Fruit fly (Drosophila melanogaster) whole organism, embryonic: ENCODE results near the gene CG42258.

Experiments
- Atf-2 ChIP-seq: fragments of 200-800 bp; sonication (Bioruptor generic); optimal IDR thresholded peaks from 2 replicates; lab custom pipeline; 2016; ENCODE audit warnings: missing biosample characterization, missing genetic modification characterization
- B-H2 ChIP-seq: fragments of 200-800 bp; sonication (Bioruptor generic); optimal IDR thresholded peaks from 2 replicates; lab custom pipeline; 2018; ENCODE audit warnings: missing biosample characterization, mild to moderate bottlenecking, missing genetic modification characterization
- CG10431 ChIP-seq: fragments of 200-800 bp; sonication (Bioruptor generic); optimal IDR thresholded peaks from 3 replicates; lab custom pipeline; 2018; ENCODE audit warnings: missing biosample characterization, mild to moderate bottlenecking, missing genetic modification characterization
- CG11456 ChIP-seq: fragments of 200-800 bp; sonication (Bioruptor generic); IDR thresholded peaks from 3 replicates; pipeline ENCODE4 v1.3.6; 2022; ENCODE audit warnings: missing biosample characterization, missing genetic modification characterization
- CG12155 ChIP-seq: fragments of 200-800 bp; sonication (Bioruptor generic); optimal IDR thresholded peaks from 3 replicates; lab custom pipeline; 2016; ENCODE audit warnings: missing biosample characterization, missing genetic modification characterization
- CG12299 ChIP-seq: fragments of 200-800 bp; sonication (Bioruptor generic); optimal IDR thresholded peaks from 2 replicates; lab custom pipeline; 2018; ENCODE audit warnings: missing biosample characterization, mild to moderate bottlenecking, missing genetic modification characterization
- CG13123 ChIP-seq: fragments of 200-800 bp; sonication (Bioruptor generic); optimal IDR thresholded peaks from 2 replicates; lab custom pipeline; 2016; ENCODE audit warnings: missing biosample characterization, missing genetic modification characterization
- CG15011 ChIP-seq: fragments of 200-800 bp; sonication (Bioruptor generic); optimal IDR thresholded peaks from 3 replicates; lab custom pipeline; 2018; ENCODE audit warnings: missing biosample characterization, mild to moderate bottlenecking, missing genetic modification characterization
- CG17385 ChIP-seq: fragments of 200-800 bp; sonication (Bioruptor generic); optimal IDR thresholded peaks from 3 replicates; lab custom pipeline; 2018; ENCODE audit warnings: missing biosample characterization, mild to moderate bottlenecking, missing genetic modification characterization
- CG2712 ChIP-seq: fragments of 200-800 bp; optimal IDR thresholded peaks from 3 replicates; lab custom pipeline; 2019; ENCODE audit warnings: missing biosample characterization, mild to moderate bottlenecking, missing genetic modification characterization, moderate library complexity
- CG2875 ChIP-seq: fragments of 200-800 bp; sonication (Bioruptor generic); optimal IDR thresholded peaks from 2 replicates; lab custom pipeline; 2017; ENCODE audit warnings: missing biosample characterization, mild to moderate bottlenecking, missing genetic modification characterization, missing genetic modification reagents
- CG2889 ChIP-seq: fragments of 200-800 bp; sonication (Bioruptor generic); IDR thresholded peaks from 3 replicates; pipeline ENCODE4 v1.3.6; 2022; ENCODE audit warnings: missing biosample characterization, missing genetic modification characterization
- CG4282 ChIP-seq: fragments of 200-800 bp; sonication (Bioruptor generic); optimal IDR thresholded peaks from 2 replicates; lab custom pipeline; 2016; ENCODE audit warnings: missing biosample characterization, missing genetic modification characterization
- CG5180 ChIP-seq: fragments of 200-800 bp; sonication (Bioruptor generic); optimal IDR thresholded peaks from 3 replicates; lab custom pipeline; 2017; ENCODE audit warnings: missing biosample characterization, missing genetic modification characterization, mild to moderate bottlenecking, moderate library complexity, missing genetic modification reagents
- CG7372 ChIP-seq: fragments of 200-800 bp; sonication (Bioruptor generic); IDR thresholded peaks from 2 replicates; pipeline ENCODE4 v1.3.6; 2022; ENCODE audit warnings: missing biosample characterization, missing genetic modification characterization
- CG8765 ChIP-seq: fragments of 200-800 bp; sonication (Bioruptor generic); IDR thresholded peaks from 2 replicates; pipeline ENCODE4 v1.3.6; 2022; ENCODE audit warnings: missing biosample characterization, missing genetic modification characterization
- CG9609 ChIP-seq: fragments of 200-800 bp; sonication (Bioruptor generic); optimal IDR thresholded peaks from 3 replicates; lab custom pipeline; 2016; ENCODE audit warnings: missing biosample characterization, missing genetic modification characterization
- CG9876 ChIP-seq: fragments of 200-800 bp; sonication (Bioruptor generic); optimal IDR thresholded peaks from 2 replicates; lab custom pipeline; 2016; ENCODE audit warnings: missing biosample characterization, missing genetic modification characterization
- Dll ChIP-seq: fragments of 200-800 bp; sonication (Bioruptor generic); IDR thresholded peaks from 4 replicates; pipeline ENCODE4 v1.3.6; 2022; ENCODE audit warnings: missing biosample characterization, missing genetic modification characterization; ENCODE audit not compliant: partially characterized antibody
- Eip74EF ChIP-seq, 2 experiments: fragments of 200-800 bp in 1 of 2; fragments of >200 bp in 1 of 2; sonication (Bioruptor generic) in 1 of 2; optimal IDR thresholded peaks; 2 replicates each; lab custom pipeline; 2017 to 2019; ENCODE audit warnings: missing biosample characterization in 2 of 2, missing genetic modification characterization in 2 of 2, mild to moderate bottlenecking in 1 of 2, moderate library complexity in 1 of 2
- HLH4C ChIP-seq: fragments of 200-800 bp; sonication (Bioruptor generic); IDR thresholded peaks from 3 replicates; pipeline ENCODE4 v1.3.6; 2022; ENCODE audit warnings: missing biosample characterization, missing genetic modification characterization; ENCODE audit not compliant: partially characterized antibody
- HLH54F ChIP-seq: fragments of 200-800 bp; sonication (Bioruptor generic); optimal IDR thresholded peaks from 3 replicates; lab custom pipeline; 2016; ENCODE audit warnings: missing biosample characterization, missing genetic modification characterization
- HLHmδ ChIP-seq: fragments of 200-800 bp; sonication (Bioruptor generic); optimal IDR thresholded peaks from 2 replicates; lab custom pipeline; 2018; ENCODE audit warnings: missing biosample characterization, mild to moderate bottlenecking, missing genetic modification characterization, moderate library complexity
- Lhr ChIP-seq: fragments of 200-800 bp; sonication (Bioruptor generic); optimal IDR thresholded peaks from 3 replicates; lab custom pipeline; 2017; ENCODE audit warnings: mild to moderate bottlenecking, missing biosample characterization, missing genetic modification reagents, missing genetic modification characterization
- MTF-1 ChIP-seq: fragments of 200-800 bp; sonication (Bioruptor generic); optimal IDR thresholded peaks from 2 replicates; lab custom pipeline; 2018; ENCODE audit warnings: missing biosample characterization, mild to moderate bottlenecking, missing genetic modification characterization, borderline replicate concordance
- Med ChIP-seq: fragments of 200-800 bp; sonication (Bioruptor generic); peaks from one replicate; lab custom pipeline; 2016; ENCODE audit warnings: missing biosample characterization, missing genetic modification characterization, mild to moderate bottlenecking, inconsistent platforms, moderate library complexity
- NC2β ChIP-seq: fragments of 200-800 bp; sonication (Bioruptor generic); optimal IDR thresholded peaks from 2 replicates; lab custom pipeline; 2016; ENCODE audit warnings: missing biosample characterization, missing genetic modification characterization
- Pdp1 ChIP-seq, 2 experiments: fragments of 200-800 bp; sonication (Bioruptor generic); optimal IDR thresholded peaks; 3 replicates each; lab custom pipeline; 2016; ENCODE audit warnings: missing biosample characterization in 2 of 2, missing genetic modification characterization in 2 of 2, mild to moderate bottlenecking in 1 of 2, moderate library complexity in 1 of 2
- Side ChIP-seq: fragments of 200-800 bp; sonication (Bioruptor generic); optimal IDR thresholded peaks from 2 replicates; lab custom pipeline; 2016; ENCODE audit warnings: missing biosample characterization, missing genetic modification characterization
- Sox102F ChIP-seq: fragments of 200-800 bp; sonication (Bioruptor generic); optimal IDR thresholded peaks from 2 replicates; lab custom pipeline; 2018; ENCODE audit warnings: missing biosample characterization, mild to moderate bottlenecking, missing genetic modification characterization, moderate library complexity
- Vsx1 ChIP-seq: fragments of 200-800 bp; sonication (Bioruptor generic); optimal IDR thresholded peaks from 2 replicates; lab custom pipeline; 2017; ENCODE audit warnings: missing biosample characterization, mild to moderate bottlenecking, missing genetic modification characterization, missing genetic modification reagents
- ci ChIP-seq: fragments of 200-800 bp; sonication (Bioruptor generic); IDR thresholded peaks from 3 replicates; pipeline ENCODE4 v1.3.6; 2022; ENCODE audit warnings: missing biosample characterization, missing genetic modification characterization
- crol ChIP-seq: fragments of 200-800 bp; sonication (Bioruptor generic); IDR thresholded peaks from 2 replicates; pipeline ENCODE4 v1.3.6; 2022; ENCODE audit warnings: missing biosample characterization, missing genetic modification characterization
- dpn ChIP-seq, 2 experiments: fragments of 200-800 bp; sonication (Bioruptor generic); optimal IDR thresholded peaks; 3 replicates each; lab custom pipeline; 2016; ENCODE audit warnings: missing biosample characterization in 2 of 2, missing genetic modification characterization in 2 of 2
- dysf ChIP-seq: fragments of 200-800 bp; sonication (Bioruptor generic); IDR thresholded peaks from 3 replicates; pipeline ENCODE4 v1.3.6; 2022; ENCODE audit warnings: missing biosample characterization, missing genetic modification characterization
- ems ChIP-seq: fragments of 200-800 bp; sonication (Bioruptor generic); optimal IDR thresholded peaks from 3 replicates; lab custom pipeline; 2016; ENCODE audit warnings: missing biosample characterization, missing genetic modification characterization
- fu2 ChIP-seq: fragments of 200-800 bp; sonication (Bioruptor generic); optimal IDR thresholded peaks from 2 replicates; lab custom pipeline; 2016; ENCODE audit warnings: missing biosample characterization, missing genetic modification characterization
- grn ChIP-seq: fragments of 200-800 bp; sonication (Bioruptor generic); optimal IDR thresholded peaks from 3 replicates; lab custom pipeline; 2017; ENCODE audit warnings: missing biosample characterization, missing genetic modification characterization
- ind ChIP-seq: fragments of 200-800 bp; sonication (Bioruptor generic); optimal IDR thresholded peaks from 3 replicates; lab custom pipeline; 2016; ENCODE audit warnings: missing biosample characterization, missing genetic modification characterization
- jigr1 ChIP-seq: fragments of 200-800 bp; sonication (Bioruptor generic); IDR thresholded peaks from 3 replicates; pipeline ENCODE4 v1.3.6; 2022; ENCODE audit warnings: missing biosample characterization, missing genetic modification characterization
- kah ChIP-seq: fragments of 200-800 bp; sonication (Bioruptor generic); optimal IDR thresholded peaks from 2 replicates; lab custom pipeline; 2018; ENCODE audit warnings: missing biosample characterization, mild to moderate bottlenecking, missing genetic modification characterization
- klu ChIP-seq: fragments of 200-800 bp; sonication (Bioruptor generic); IDR thresholded peaks from 2 replicates; pipeline ENCODE4 v1.3.6; 2022; ENCODE audit warnings: missing biosample characterization, missing genetic modification characterization
- lab ChIP-seq: fragments of 200-800 bp; sonication (Bioruptor generic); optimal IDR thresholded peaks from 3 replicates; lab custom pipeline; 2017; ENCODE audit warnings: missing biosample characterization, missing genetic modification characterization, mild to moderate bottlenecking, moderate library complexity, missing genetic modification reagents
- nerfin-1 ChIP-seq: fragments of 200-800 bp; sonication (Bioruptor generic); optimal IDR thresholded peaks from 3 replicates; lab custom pipeline; 2019; ENCODE audit warnings: missing biosample characterization, mild to moderate bottlenecking, missing genetic modification characterization, moderate library complexity
- nerfin-2 ChIP-seq: fragments of 200-800 bp; sonication (Bioruptor generic); IDR thresholded peaks from 2 replicates; pipeline ENCODE4 v1.3.6; 2022; ENCODE audit warnings: missing biosample characterization, missing genetic modification characterization; ENCODE audit not compliant: partially characterized antibody
- rib ChIP-seq: fragments of 200-800 bp; sonication (Bioruptor generic); IDR thresholded peaks from 2 replicates; pipeline ENCODE4 v1.3.6; 2022; ENCODE audit warnings: missing biosample characterization, missing genetic modification characterization
- seq ChIP-seq: fragments of 200-800 bp; sonication (Bioruptor generic); IDR thresholded peaks from 2 replicates; pipeline ENCODE4 v1.3.6; 2022; ENCODE audit warnings: missing biosample characterization, missing genetic modification characterization
- sna ChIP-seq: fragments of 200-800 bp; sonication (Bioruptor generic); IDR thresholded peaks from 2 replicates; pipeline ENCODE4 v1.3.6; 2022; ENCODE audit warnings: missing biosample characterization, missing genetic modification characterization; ENCODE audit not compliant: partially characterized antibody
- tna ChIP-seq: fragments of 200-800 bp; sonication (Bioruptor generic); IDR thresholded peaks from 2 replicates; pipeline ENCODE4 v1.3.6; 2022; ENCODE audit warnings: missing biosample characterization, missing genetic modification characterization; ENCODE audit not compliant: partially characterized antibody
- yki ChIP-seq: fragments of >200 bp; optimal IDR thresholded peaks from 3 replicates; lab custom pipeline; 2018

The CG42258 gene

dm6 chrX:12496930-12497329, 33.6 kb downstream of the CG42258 start, which contains the start of gene mdu (continued):
- TF ChIP-seq CG2875 (GFP tag; lab: Kevin White, UChicago): no peak
- no peak for TF ChIP-seq Eip74EF (GFP tag; optimal IDR thresholded peaks at IDR 0.05; lab: Kevin White, UChicago)
- peak; percentile 40; the same call in 2 of the 3 replicates for TF ChIP-seq HLH4C
- no peak for TF ChIP-seq B-H2
- no peak for TF ChIP-seq CG13123 (GFP tag; lab: Kevin White, UChicago)
- no peak for TF ChIP-seq dysf (GFP tag; lab: Robert Waterston, UW)
- no peak for TF ChIP-seq Med (GFP tag; lab: Kevin White, UChicago)
- TF ChIP-seq grn: no peak
- TF ChIP-seq nerfin-2 (GFP tag; lab: Robert Waterston, UW): 0 out of 2 replicates have a peak, but pooled peaks have one; percentile 20
- TF ChIP-seq Atf-2 (GFP tag; lab: Kevin White, UChicago): no peak
- TF ChIP-seq yki (lab: Kevin White, UChicago): no peak
- TF ChIP-seq CG10431 (GFP tag; lab: Kevin White, UChicago): no peak
- TF ChIP-seq ems (GFP tag; lab: Kevin White, UChicago): no peak
- TF ChIP-seq CG11456: no peak; the same call in 2 of the 3 replicates
- TF ChIP-seq fu2: no peak
- no peak for TF ChIP-seq MTF-1 (GFP tag; lab: Kevin White, UChicago)
- TF ChIP-seq HLHmδ: no peak
- TF ChIP-seq CG2712 (tag; lab: Kevin White, UChicago): peak; percentile 35
- no peak for TF ChIP-seq CG7372 (GFP tag; lab: Robert Waterston, UW)
- no peak for TF ChIP-seq CG5180 (GFP tag; lab: Kevin White, UChicago)
- TF ChIP-seq sna (GFP tag; lab: Robert Waterston, UW): peak; percentile 26; the same call in 1 of the 2 replicates
- no peak for TF ChIP-seq Side (GFP tag; lab: Kevin White, UChicago)
- no peak for TF ChIP-seq CG4282
- TF ChIP-seq seq (GFP tag; lab: Robert Waterston, UW): no peak; the same call in 1 of the 2 replicates
- peak; percentile 11 for TF ChIP-seq Lhr (GFP tag; lab: Kevin White, UChicago)
- TF ChIP-seq kah: no peak
- no peak for TF ChIP-seq NC2β (GFP tag; lab: Kevin White, UChicago)
- TF ChIP-seq tna (GFP tag; lab: Robert Waterston, UW): peak; percentile 35; the same call in 1 of the 2 replicates
- no peak for TF ChIP-seq lab
- no peak for TF ChIP-seq nerfin-1 (tag; lab: Kevin White, UChicago)
- TF ChIP-seq Pdp1 (GFP tag; optimal IDR thresholded peaks at IDR 0.05; lab: Kevin White, UChicago): peak in 1 of 2 experiments; percentile 2
- peak; percentile 48 for TF ChIP-seq ind
- TF ChIP-seq rib (GFP tag; lab: Robert Waterston, UW): no peak
- no peak for TF ChIP-seq jigr1 (GFP tag; lab: Robert Waterston, UW)
- no peak for TF ChIP-seq CG2889 (GFP tag; lab: Robert Waterston, UW)
- TF ChIP-seq CG15011 (GFP tag; lab: Kevin White, UChicago): no peak
- 0 out of 4 replicates have a peak, but pooled peaks have one; percentile 39 for TF ChIP-seq Dll (GFP tag; lab: Robert Waterston, UW)
- TF ChIP-seq klu (GFP tag; lab: Robert Waterston, UW): no peak
- TF ChIP-seq ci (GFP tag; lab: Robert Waterston, UW): 0 out of 3 replicates have a peak, but pooled peaks have one; percentile 36
- TF ChIP-seq CG8765 (GFP tag; lab: Robert Waterston, UW): no peak
- TF ChIP-seq HLH54F: no peak
- TF ChIP-seq Sox102F (GFP tag; lab: Kevin White, UChicago): peak; percentile 8
- TF ChIP-seq Vsx1 (GFP tag; lab: Kevin White, UChicago): no peak
- no peak for TF ChIP-seq CG9876
- TF ChIP-seq CG17385: no peak
- no peak for TF ChIP-seq crol (GFP tag; lab: Robert Waterston, UW)
- TF ChIP-seq dpn (GFP tag; optimal IDR thresholded peaks at IDR 0.05; lab: Kevin White, UChicago): peak in 1 of 2 experiments; percentile 32
- no peak for TF ChIP-seq CG12155 (GFP tag; lab: Kevin White, UChicago)
- no peak for TF ChIP-seq CG9609 (GFP tag; lab: Kevin White, UChicago)
- no peak for TF ChIP-seq CG12299 (tag; lab: Kevin White, UChicago)
